Fruit fly (Drosophila melanogaster) whole organism, embryonic: Measurements from ENCODE around the gene Iris.

Experiments
- Antp ChIP-seq: fragments of 200-800 bp; sonication (Bioruptor generic); optimal IDR thresholded peaks from 3 replicates; lab custom pipeline; 2016; ENCODE audit warnings: missing biosample characterization, missing genetic modification characterization
- Atf3 ChIP-seq: fragments of 200-800 bp; sonication (Bioruptor generic); optimal IDR thresholded peaks from 3 replicates; lab custom pipeline; 2016; ENCODE audit warnings: missing biosample characterization, missing genetic modification characterization
- B-H2 ChIP-seq: fragments of 200-800 bp; sonication (Bioruptor generic); optimal IDR thresholded peaks from 2 replicates; lab custom pipeline; 2018; ENCODE audit warnings: missing biosample characterization, mild to moderate bottlenecking, missing genetic modification characterization
- C15 ChIP-seq: fragments of 200-800 bp; sonication (Bioruptor generic); IDR thresholded peaks from 3 replicates; pipeline ENCODE4 v1.3.6; 2022; ENCODE audit warnings: missing biosample characterization, missing genetic modification characterization
- CG10321 ChIP-seq: fragments of 200-800 bp; sonication (Bioruptor generic); IDR thresholded peaks from 2 replicates; pipeline ENCODE4 v1.3.6; 2022; ENCODE audit warnings: missing biosample characterization, missing genetic modification characterization
- CG10462 ChIP-seq: fragments of 200-800 bp; sonication (Bioruptor generic); optimal IDR thresholded peaks from 2 replicates; lab custom pipeline; 2016; ENCODE audit warnings: missing biosample characterization, missing genetic modification characterization
- CG13123 ChIP-seq: fragments of 200-800 bp; sonication (Bioruptor generic); optimal IDR thresholded peaks from 2 replicates; lab custom pipeline; 2016; ENCODE audit warnings: missing biosample characterization, missing genetic modification characterization
- CG13894 ChIP-seq: fragments of 200-800 bp; sonication (Bioruptor generic); optimal IDR thresholded peaks from 3 replicates; lab custom pipeline; 2018; ENCODE audit warnings: missing biosample characterization, mild to moderate bottlenecking, missing genetic modification characterization, moderate library complexity
- CG15269 ChIP-seq: fragments of 200-800 bp; sonication (Bioruptor generic); optimal IDR thresholded peaks from 2 replicates; lab custom pipeline; 2018; ENCODE audit warnings: missing biosample characterization, mild to moderate bottlenecking, missing genetic modification characterization, moderate library complexity
- CG1603 ChIP-seq: fragments of 200-800 bp; sonication (Bioruptor generic); optimal IDR thresholded peaks from 2 replicates; lab custom pipeline; 2019; ENCODE audit warnings: missing biosample characterization, mild to moderate bottlenecking, missing genetic modification characterization, moderate library complexity
- CG16863 ChIP-seq: fragments of 200-800 bp; sonication (Bioruptor generic); optimal IDR thresholded peaks from 3 replicates; lab custom pipeline; 2016; ENCODE audit warnings: missing biosample characterization, missing genetic modification characterization
- CG17359 ChIP-seq: fragments of 200-800 bp; sonication (Bioruptor generic); optimal IDR thresholded peaks from 3 replicates; lab custom pipeline; 2018; ENCODE audit warnings: missing biosample characterization, mild to moderate bottlenecking, missing genetic modification characterization, moderate library complexity
- CG1832 ChIP-seq: fragments of 200-800 bp; sonication (Bioruptor generic); optimal IDR thresholded peaks from 2 replicates; lab custom pipeline; 2017; ENCODE audit warnings: missing biosample characterization, mild to moderate bottlenecking, missing genetic modification characterization, inconsistent platforms
- CG18599 ChIP-seq: fragments of 200-800 bp; sonication (Bioruptor generic); optimal IDR thresholded peaks from 3 replicates; lab custom pipeline; 2017; ENCODE audit warnings: missing biosample characterization, missing genetic modification characterization, mild to moderate bottlenecking, moderate library complexity, missing genetic modification reagents
- CG33557 ChIP-seq: fragments of 200-800 bp; sonication (Bioruptor generic); optimal IDR thresholded peaks from 2 replicates; lab custom pipeline; 2019; ENCODE audit warnings: missing biosample characterization, mild to moderate bottlenecking, missing genetic modification characterization, moderate library complexity
- CG6272 ChIP-seq: fragments of 200-800 bp; sonication (Bioruptor generic); IDR thresholded peaks from 2 replicates; pipeline ENCODE4 v1.3.6; 2022; ENCODE audit warnings: missing biosample characterization, missing genetic modification characterization
- CG7745 ChIP-seq: fragments of 200-800 bp; sonication (Bioruptor generic); optimal IDR thresholded peaks from 2 replicates; lab custom pipeline; 2018; ENCODE audit warnings: missing biosample characterization, mild to moderate bottlenecking, missing genetic modification characterization, moderate library complexity
- CG7963 ChIP-seq: fragments of 200-800 bp; sonication (Bioruptor generic); IDR thresholded peaks from 3 replicates; pipeline ENCODE4 v1.3.6; 2022; ENCODE audit warnings: missing biosample characterization, missing genetic modification characterization; ENCODE audit not compliant: partially characterized antibody
- CG8089 ChIP-seq: fragments of 200-800 bp; sonication (Bioruptor generic); optimal IDR thresholded peaks from 3 replicates; lab custom pipeline; 2016; ENCODE audit warnings: missing biosample characterization, missing genetic modification characterization
- CG8359 ChIP-seq: fragments of 200-800 bp; sonication (Bioruptor generic); optimal IDR thresholded peaks from 2 replicates; lab custom pipeline; 2017; ENCODE audit warnings: missing biosample characterization, mild to moderate bottlenecking, missing genetic modification characterization, borderline replicate concordance
- CG8478 ChIP-seq: fragments of >200 bp; optimal IDR thresholded peaks from 2 replicates; lab custom pipeline; 2018
- CG8944 ChIP-seq: fragments of 200-800 bp; sonication (Bioruptor generic); optimal IDR thresholded peaks from 3 replicates; lab custom pipeline; 2016; ENCODE audit warnings: missing biosample characterization, missing genetic modification characterization
- CG9437 ChIP-seq: fragments of 200-800 bp; sonication (Bioruptor generic); optimal IDR thresholded peaks from 2 replicates; lab custom pipeline; 2018; ENCODE audit warnings: missing biosample characterization, mild to moderate bottlenecking, missing genetic modification characterization
- CG9876 ChIP-seq: fragments of 200-800 bp; sonication (Bioruptor generic); optimal IDR thresholded peaks from 2 replicates; lab custom pipeline; 2016; ENCODE audit warnings: missing biosample characterization, missing genetic modification characterization
- CTCF ChIP-seq: fragments of 200-800 bp; sonication (Bioruptor generic); optimal IDR thresholded peaks from 2 replicates; lab custom pipeline; 2017; ENCODE audit warnings: missing biosample characterization, mild to moderate bottlenecking, missing genetic modification characterization, moderate library complexity
- CkIIα-i1 ChIP-seq: fragments of 200-800 bp; sonication (Bioruptor generic); IDR thresholded peaks from 2 replicates; pipeline ENCODE4 v1.3.6; 2022; ENCODE audit warnings: missing biosample characterization, missing genetic modification characterization
- ERR ChIP-seq: fragments of 200-800 bp; sonication (Bioruptor generic); optimal IDR thresholded peaks from 2 replicates; lab custom pipeline; 2016; ENCODE audit warnings: missing biosample characterization, missing genetic modification characterization
- Ets65A ChIP-seq: fragments of 200-800 bp; sonication (Bioruptor generic); peaks from one replicate; lab custom pipeline; 2016; ENCODE audit warnings: missing biosample characterization, missing genetic modification characterization
- Fer1 ChIP-seq: fragments of 200-800 bp; sonication (Bioruptor generic); optimal IDR thresholded peaks from 2 replicates; lab custom pipeline; 2017; ENCODE audit warnings: missing biosample characterization, mild to moderate bottlenecking, missing genetic modification characterization
- MBD-R2 ChIP-seq: fragments of 200-800 bp; sonication (Bioruptor generic); IDR thresholded peaks from 2 replicates; pipeline ENCODE4 v1.3.6; 2022; ENCODE audit warnings: missing biosample characterization, missing genetic modification characterization
- Oli ChIP-seq: fragments of 200-800 bp; sonication (Bioruptor generic); optimal IDR thresholded peaks from 2 replicates; lab custom pipeline; 2018; ENCODE audit warnings: missing biosample characterization, mild to moderate bottlenecking, missing genetic modification characterization, moderate library complexity
- Opbp ChIP-seq: fragments of 200-800 bp; sonication (Bioruptor generic); IDR thresholded peaks from 3 replicates; pipeline ENCODE4 v1.3.6; 2022; ENCODE audit warnings: missing biosample characterization, missing genetic modification characterization; ENCODE audit not compliant: partially characterized antibody
- Poxn ChIP-seq: fragments of 200-800 bp; sonication (Bioruptor generic); IDR thresholded peaks from 2 replicates; pipeline ENCODE4 v1.3.6; 2022; ENCODE audit warnings: missing biosample characterization, missing genetic modification characterization
- Spps ChIP-seq: fragments of 200-800 bp; sonication (Bioruptor generic); optimal IDR thresholded peaks from 2 replicates; lab custom pipeline; 2018; ENCODE audit warnings: missing biosample characterization, mild to moderate bottlenecking, missing genetic modification characterization
- Stat92E ChIP-seq, 3 experiments: fragments of >200 bp in 2 of 3; fragments of 200-800 bp in 1 of 3; sonication (Bioruptor generic) in 1 of 3; optimal IDR thresholded peaks; 2 replicates each; lab custom pipeline; 2017 to 2019; ENCODE audit warnings: missing biosample characterization in 3 of 3, missing genetic modification characterization in 3 of 3, mild to moderate bottlenecking in 1 of 3, moderate library complexity in 1 of 3
- ase ChIP-seq: fragments of 200-800 bp; sonication (Bioruptor generic); IDR thresholded peaks from 3 replicates; pipeline ENCODE4 v1.3.6; 2022; ENCODE audit warnings: missing biosample characterization, missing genetic modification characterization
- chinmo ChIP-seq: fragments of 200-800 bp; sonication (Bioruptor generic); IDR thresholded peaks from 4 replicates; pipeline ENCODE4 v1.3.6; 2022; ENCODE audit warnings: missing biosample characterization, missing genetic modification characterization; ENCODE audit not compliant: partially characterized antibody
- ci ChIP-seq: fragments of 200-800 bp; sonication (Bioruptor generic); IDR thresholded peaks from 3 replicates; pipeline ENCODE4 v1.3.6; 2022; ENCODE audit warnings: missing biosample characterization, missing genetic modification characterization
- dati ChIP-seq: fragments of 200-800 bp; sonication (Bioruptor generic); IDR thresholded peaks from 2 replicates; pipeline ENCODE4 v1.3.6; 2022; ENCODE audit warnings: missing biosample characterization, missing genetic modification characterization
- kah ChIP-seq: fragments of 200-800 bp; sonication (Bioruptor generic); optimal IDR thresholded peaks from 2 replicates; lab custom pipeline; 2018; ENCODE audit warnings: missing biosample characterization, mild to moderate bottlenecking, missing genetic modification characterization
- kay ChIP-seq: fragments of 200-800 bp; sonication (Bioruptor generic); optimal IDR thresholded peaks from 2 replicates; lab custom pipeline; 2016; ENCODE audit warnings: missing biosample characterization, missing genetic modification characterization
- klu ChIP-seq: fragments of 200-800 bp; sonication (Bioruptor generic); IDR thresholded peaks from 2 replicates; pipeline ENCODE4 v1.3.6; 2022; ENCODE audit warnings: missing biosample characterization, missing genetic modification characterization
- kni ChIP-seq: fragments of 200-800 bp; sonication (Bioruptor generic); optimal IDR thresholded peaks from 3 replicates; lab custom pipeline; 2017; ENCODE audit warnings: mild to moderate bottlenecking, missing biosample characterization, missing genetic modification reagents, missing genetic modification characterization
- knrl ChIP-seq: fragments of 200-800 bp; sonication (Bioruptor generic); IDR thresholded peaks from 3 replicates; pipeline ENCODE4 v1.3.6; 2022; ENCODE audit warnings: missing biosample characterization, missing genetic modification characterization; ENCODE audit not compliant: partially characterized antibody
- lilli ChIP-seq: fragments of 200-800 bp; sonication (Bioruptor generic); optimal IDR thresholded peaks from 3 replicates; lab custom pipeline; 2016; ENCODE audit warnings: missing biosample characterization, missing genetic modification characterization
- luna ChIP-seq: fragments of 200-800 bp; sonication (Bioruptor generic); optimal IDR thresholded peaks from 2 replicates; lab custom pipeline; 2016; ENCODE audit warnings: missing biosample characterization, missing genetic modification characterization
- mld ChIP-seq: fragments of 200-800 bp; sonication (Bioruptor generic); IDR thresholded peaks from 3 replicates; pipeline ENCODE4 v1.3.6; 2022; ENCODE audit warnings: missing biosample characterization, missing genetic modification characterization; ENCODE audit not compliant: partially characterized antibody
- peb ChIP-seq: fragments of 200-800 bp; sonication (Bioruptor generic); IDR thresholded peaks from 2 replicates; pipeline ENCODE4 v1.3.6; 2022; ENCODE audit warnings: missing biosample characterization, missing genetic modification characterization
- sqz ChIP-seq: fragments of 200-800 bp; sonication (Bioruptor generic); optimal IDR thresholded peaks from 3 replicates; lab custom pipeline; 2018; ENCODE audit warnings: missing biosample characterization, mild to moderate bottlenecking, missing genetic modification characterization
- wek ChIP-seq: fragments of 200-800 bp; sonication (Bioruptor generic); optimal IDR thresholded peaks from 3 replicates; lab custom pipeline; 2018; ENCODE audit warnings: missing biosample characterization, mild to moderate bottlenecking, missing genetic modification characterization, moderate library complexity

Gene Iris

dm6 chr2L:1121942-1122710 lies 11.8 kb downstream of the Iris start (continued):
- TF ChIP-seq Ets65A (GFP tag; lab: Kevin White, UChicago) = peak; percentile 33
- TF ChIP-seq CG1603 (tag; lab: Kevin White, UChicago) = peak; percentile 29
- TF ChIP-seq CG9437 (GFP tag; lab: Kevin White, UChicago) = no peak
- no peak for TF ChIP-seq CG10462 (GFP tag; lab: Kevin White, UChicago)
- TF ChIP-seq CTCF = no peak
- no peak for TF ChIP-seq CG33557 (GFP tag; lab: Kevin White, UChicago)
- peak; percentile 27 for TF ChIP-seq CG17359 (tag; lab: Kevin White, UChicago)
- TF ChIP-seq B-H2 (GFP tag; lab: Kevin White, UChicago) = no peak
- TF ChIP-seq Atf3 (GFP tag; lab: Kevin White, UChicago) = no peak
- TF ChIP-seq dati = no peak
- peak; percentile 25 for TF ChIP-seq wek
- no peak for TF ChIP-seq MBD-R2 (GFP tag; lab: Robert Waterston, UW)
- no peak for TF ChIP-seq CG8478 (lab: Kevin White, UChicago)
- TF ChIP-seq CG13894 (tag; lab: Kevin White, UChicago) = no peak
- TF ChIP-seq CkIIα-i1 = no peak
- no peak for TF ChIP-seq Fer1 (GFP tag; lab: Kevin White, UChicago)
- no peak for TF ChIP-seq CG18599 (GFP tag; lab: Kevin White, UChicago)
- TF ChIP-seq CG10321 = no peak
- TF ChIP-seq Oli (tag; lab: Kevin White, UChicago) = no peak
- TF ChIP-seq CG7745 (tag; lab: Kevin White, UChicago) = no peak
- TF ChIP-seq CG8359 = no peak
- TF ChIP-seq peb (GFP tag; lab: Robert Waterston, UW) = no peak
- TF ChIP-seq CG9876 = no peak
- no peak for TF ChIP-seq Poxn
- TF ChIP-seq lilli = no peak
- TF ChIP-seq kay = no peak
- TF ChIP-seq CG8089 (GFP tag; lab: Kevin White, UChicago) = no peak
- TF ChIP-seq C15 = no peak
- no peak for TF ChIP-seq Antp (GFP tag; lab: Kevin White, UChicago)
- TF ChIP-seq ci (GFP tag; lab: Robert Waterston, UW) = no peak
- TF ChIP-seq mld = no peak
- no peak for TF ChIP-seq ase
- no peak for TF ChIP-seq CG1832
- TF ChIP-seq Spps = no peak
- no peak for TF ChIP-seq kah (GFP tag; lab: Kevin White, UChicago)
- no peak for TF ChIP-seq CG13123 (GFP tag; lab: Kevin White, UChicago)
- no peak for TF ChIP-seq sqz (GFP tag; lab: Kevin White, UChicago)
- no peak for TF ChIP-seq CG15269 (tag; lab: Kevin White, UChicago)
- TF ChIP-seq CG16863 (GFP tag; lab: Kevin White, UChicago) = peak; percentile 0
- TF ChIP-seq knrl (GFP tag; lab: Robert Waterston, UW) = no peak
- 0 out of 2 replicates have a peak, but pooled peaks have one; percentile 21 for TF ChIP-seq klu (GFP tag; lab: Robert Waterston, UW)
- no peak for TF ChIP-seq luna (GFP tag; lab: Kevin White, UChicago)
- TF ChIP-seq Stat92E (GFP tag; optimal IDR thresholded peaks at IDR 0.05; lab: Kevin White, UChicago) = no peak
- no peak for TF ChIP-seq CG8944 (GFP tag; lab: Kevin White, UChicago)
- TF ChIP-seq CG7963 = no peak
- no peak for TF ChIP-seq kni
- TF ChIP-seq Opbp (GFP tag; lab: Robert Waterston, UW) = no peak
- TF ChIP-seq ERR (GFP tag; lab: Kevin White, UChicago) = no peak
- TF ChIP-seq CG6272 (GFP tag; lab: Robert Waterston, UW) = no peak
- peak; percentile 87; the same call in 2 of the 4 replicates for TF ChIP-seq chinmo (GFP tag; lab: Robert Waterston, UW)
